Worm (Caenorhabditis elegans): ENCODE data around the gene F23F12.13.

ce11 chrIII:6490989-6491388 is 4.5 kb upstream of the F23F12.13 start:
- TF ChIP-seq tbx-11 (GFP tag; IDR thresholded peaks at IDR 0.05) (no peak), pes-1 (GFP tag; IDR thresholded peaks at IDR 0.05) (no peak), ceh-13 (GFP tag; optimal IDR thresholded peaks at IDR 0.05) (no peak), F13C5.2 (tag; optimal IDR thresholded peaks at IDR 0.05) (no peak), ama-1 (optimal IDR thresholded peaks at IDR 0.05) (no peak), tra-4 (tag; optimal IDR thresholded peaks at IDR 0.05) (no peak), tbx-37 (GFP tag; conservative IDR thresholded peaks at IDR 0.05) (no peak)

Measured in whole organism, early embryonic.